Fruit fly (Drosophila melanogaster) S2 (cell line): ENCODE measurements around the gene CG31050.

Source experiments
- CG8478 ChIP-seq: fragments of >200 bp; optimal IDR thresholded peaks from 2 replicates; lab custom pipeline; 2018
- CTCF ChIP-seq, 2 experiments: fragments of >200 bp; optimal IDR thresholded peaks; 2 replicates each; lab custom pipeline; 2018

dm6 chr3R:28642791-28643190 is 7.5 kb downstream of the CG31050 start, which contains the start of gene CG14062:
- no peak for TF ChIP-seq CTCF (optimal IDR thresholded peaks at IDR 0.05; lab: Kevin White, UChicago)
- no peak for TF ChIP-seq CG8478
